Fruit fly (Drosophila melanogaster) whole organism, embryonic: Measurements from ENCODE around the gene CG31816.

ENCODE experiments used
- Antp ChIP-seq: fragments of 200-800 bp; sonication (Bioruptor generic); optimal IDR thresholded peaks from 3 replicates; lab custom pipeline; 2016; ENCODE audit warnings: missing biosample characterization, missing genetic modification characterization
- CG10543 ChIP-seq: fragments of 200-800 bp; sonication (Bioruptor generic); optimal IDR thresholded peaks from 3 replicates; lab custom pipeline; 2017; ENCODE audit warnings: missing biosample characterization, mild to moderate bottlenecking, missing genetic modification characterization, moderate library complexity
- CG10979 ChIP-seq: fragments of 200-800 bp; sonication (Bioruptor generic); optimal IDR thresholded peaks from 2 replicates; lab custom pipeline; 2018; ENCODE audit warnings: missing biosample characterization, mild to moderate bottlenecking, missing genetic modification characterization, moderate library complexity
- CG1233 ChIP-seq: fragments of 200-800 bp; sonication (Bioruptor generic); optimal IDR thresholded peaks from 4 replicates; lab custom pipeline; 2018; ENCODE audit warnings: missing biosample characterization, mild to moderate bottlenecking, missing genetic modification characterization
- CG14667 ChIP-seq: fragments of 200-800 bp; sonication (Bioruptor generic); IDR thresholded peaks from 2 replicates; pipeline ENCODE4 v1.3.6; 2022; ENCODE audit warnings: missing biosample characterization, missing genetic modification characterization
- CG1603 ChIP-seq: fragments of 200-800 bp; sonication (Bioruptor generic); optimal IDR thresholded peaks from 2 replicates; lab custom pipeline; 2019; ENCODE audit warnings: missing biosample characterization, mild to moderate bottlenecking, missing genetic modification characterization, moderate library complexity
- CG1647 ChIP-seq: fragments of 200-800 bp; sonication (Bioruptor generic); optimal IDR thresholded peaks from 3 replicates; lab custom pipeline; 2016; ENCODE audit warnings: missing biosample characterization, missing genetic modification characterization
- CG18764 ChIP-seq: fragments of 200-800 bp; sonication (Bioruptor generic); optimal IDR thresholded peaks from 3 replicates; lab custom pipeline; 2016; ENCODE audit warnings: missing biosample characterization, missing genetic modification characterization
- CG2678 ChIP-seq: fragments of 200-800 bp; sonication (Bioruptor generic); optimal IDR thresholded peaks from 3 replicates; lab custom pipeline; 2019; ENCODE audit warnings: missing biosample characterization, mild to moderate bottlenecking, missing genetic modification characterization, moderate library complexity
- CG2712 ChIP-seq: fragments of 200-800 bp; optimal IDR thresholded peaks from 3 replicates; lab custom pipeline; 2019; ENCODE audit warnings: missing biosample characterization, mild to moderate bottlenecking, missing genetic modification characterization, moderate library complexity
- CG31365 ChIP-seq: fragments of 200-800 bp; sonication (Bioruptor generic); optimal IDR thresholded peaks from 2 replicates; lab custom pipeline; 2018; ENCODE audit warnings: missing biosample characterization, mild to moderate bottlenecking, missing genetic modification characterization
- CG31441 ChIP-seq: fragments of 200-800 bp; sonication (Bioruptor generic); IDR thresholded peaks from 2 replicates; pipeline ENCODE4 v1.3.6; 2022; ENCODE audit warnings: missing biosample characterization, missing genetic modification characterization
- CG32532 ChIP-seq: fragments of 200-800 bp; sonication (Bioruptor generic); IDR thresholded peaks from 2 replicates; pipeline ENCODE4 v1.3.6; 2022; ENCODE audit warnings: missing biosample characterization, missing genetic modification characterization
- CG6254 ChIP-seq: fragments of 200-800 bp; sonication (Bioruptor generic); optimal IDR thresholded peaks from 3 replicates; lab custom pipeline; 2017; ENCODE audit warnings: mild to moderate bottlenecking, missing biosample characterization, missing genetic modification reagents, missing genetic modification characterization
- CG6765 ChIP-seq: fragments of 200-800 bp; sonication (Bioruptor generic); optimal IDR thresholded peaks from 3 replicates; lab custom pipeline; 2017; ENCODE audit warnings: missing biosample characterization, mild to moderate bottlenecking, missing genetic modification characterization
- CG7372 ChIP-seq: fragments of 200-800 bp; sonication (Bioruptor generic); IDR thresholded peaks from 2 replicates; pipeline ENCODE4 v1.3.6; 2022; ENCODE audit warnings: missing biosample characterization, missing genetic modification characterization
- CG9609 ChIP-seq: fragments of 200-800 bp; sonication (Bioruptor generic); optimal IDR thresholded peaks from 3 replicates; lab custom pipeline; 2016; ENCODE audit warnings: missing biosample characterization, missing genetic modification characterization
- Dek ChIP-seq: fragments of 200-800 bp; sonication (Bioruptor generic); optimal IDR thresholded peaks from 3 replicates; lab custom pipeline; 2019; ENCODE audit warnings: missing biosample characterization, mild to moderate bottlenecking, missing genetic modification characterization, moderate library complexity
- Dll ChIP-seq: fragments of 200-800 bp; sonication (Bioruptor generic); IDR thresholded peaks from 4 replicates; pipeline ENCODE4 v1.3.6; 2022; ENCODE audit warnings: missing biosample characterization, missing genetic modification characterization; ENCODE audit not compliant: partially characterized antibody
- Dp ChIP-seq: fragments of 200-800 bp; sonication (Bioruptor generic); optimal IDR thresholded peaks from 2 replicates; lab custom pipeline; 2018; ENCODE audit warnings: missing biosample characterization, mild to moderate bottlenecking, missing genetic modification characterization, moderate library complexity
- E2f2 ChIP-seq: fragments of 200-800 bp; sonication (Bioruptor generic); IDR thresholded peaks from 2 replicates; pipeline ENCODE4 v1.3.6; 2022; ENCODE audit warnings: missing biosample characterization, missing genetic modification characterization
- Fer2 ChIP-seq: fragments of 200-800 bp; sonication (Bioruptor generic); optimal IDR thresholded peaks from 2 replicates; lab custom pipeline; 2018; ENCODE audit warnings: missing biosample characterization, mild to moderate bottlenecking, missing genetic modification characterization, moderate library complexity
- Hmr ChIP-seq: fragments of 200-800 bp; sonication (Bioruptor generic); optimal IDR thresholded peaks from 3 replicates; lab custom pipeline; 2017; ENCODE audit warnings: mild to moderate bottlenecking, missing biosample characterization, missing genetic modification reagents, missing genetic modification characterization
- Mes4 ChIP-seq: fragments of 200-800 bp; sonication (Bioruptor generic); optimal IDR thresholded peaks from 2 replicates; lab custom pipeline; 2016; ENCODE audit warnings: missing biosample characterization, missing genetic modification characterization
- Mrtf ChIP-seq: fragments of 200-800 bp; sonication (Bioruptor generic); IDR thresholded peaks from 3 replicates; pipeline ENCODE4 v1.3.6; 2022; ENCODE audit warnings: missing biosample characterization, missing genetic modification characterization
- Opbp ChIP-seq: fragments of 200-800 bp; sonication (Bioruptor generic); IDR thresholded peaks from 3 replicates; pipeline ENCODE4 v1.3.6; 2022; ENCODE audit warnings: missing biosample characterization, missing genetic modification characterization; ENCODE audit not compliant: partially characterized antibody
- Six4 ChIP-seq: fragments of 200-800 bp; sonication (Bioruptor generic); optimal IDR thresholded peaks from 2 replicates; lab custom pipeline; 2016; ENCODE audit warnings: missing biosample characterization, missing genetic modification characterization
- Stat92E ChIP-seq, 3 experiments: fragments of >200 bp in 2 of 3; fragments of 200-800 bp in 1 of 3; sonication (Bioruptor generic) in 1 of 3; optimal IDR thresholded peaks; 2 replicates each; lab custom pipeline; 2017 to 2019; ENCODE audit warnings: missing biosample characterization in 3 of 3, missing genetic modification characterization in 3 of 3, mild to moderate bottlenecking in 1 of 3, moderate library complexity in 1 of 3
- Trl ChIP-seq, 3 experiments: fragments of >200 bp in 2 of 3; fragments of 200-800 bp in 1 of 3; sonication (Bioruptor generic) in 1 of 3; optimal IDR thresholded peaks; 2 replicates in 1 of 3; 3 replicates in 2 of 3; lab custom pipeline; 2016 to 2017; ENCODE audit warnings: missing biosample characterization in 1 of 3, missing genetic modification characterization in 1 of 3
- Vsx1 ChIP-seq: fragments of 200-800 bp; sonication (Bioruptor generic); optimal IDR thresholded peaks from 2 replicates; lab custom pipeline; 2017; ENCODE audit warnings: missing biosample characterization, mild to moderate bottlenecking, missing genetic modification characterization, missing genetic modification reagents
- ash1 ChIP-seq: fragments of 200-800 bp; sonication (Bioruptor generic); optimal IDR thresholded peaks from 2 replicates; lab custom pipeline; 2018; ENCODE audit warnings: missing biosample characterization, mild to moderate bottlenecking, missing genetic modification characterization
- bbx ChIP-seq: fragments of 200-800 bp; sonication (Bioruptor generic); IDR thresholded peaks from 2 replicates; pipeline ENCODE4 v1.3.6; 2022; ENCODE audit warnings: missing biosample characterization, missing genetic modification characterization; ENCODE audit not compliant: partially characterized antibody
- cad ChIP-seq: fragments of >200 bp; optimal IDR thresholded peaks from 2 replicates; lab custom pipeline; 2017; ENCODE audit warnings: missing biosample characterization, missing genetic modification characterization
- eyg ChIP-seq: fragments of 200-800 bp; sonication (Bioruptor generic); optimal IDR thresholded peaks from 3 replicates; lab custom pipeline; 2016; ENCODE audit warnings: missing biosample characterization, missing genetic modification characterization
- ftz-f1 ChIP-seq: fragments of 200-800 bp; sonication (Bioruptor generic); optimal IDR thresholded peaks from 2 replicates; lab custom pipeline; 2016; ENCODE audit warnings: missing biosample characterization, missing genetic modification characterization
- hth ChIP-seq: fragments of >200 bp; optimal IDR thresholded peaks from 2 replicates; lab custom pipeline; 2017; ENCODE audit warnings: inconsistent platforms
- kay ChIP-seq: fragments of 200-800 bp; sonication (Bioruptor generic); optimal IDR thresholded peaks from 2 replicates; lab custom pipeline; 2016; ENCODE audit warnings: missing biosample characterization, missing genetic modification characterization
- ken ChIP-seq: fragments of 200-800 bp; sonication (Bioruptor generic); IDR thresholded peaks from 3 replicates; pipeline ENCODE4 v1.3.6; 2022; ENCODE audit warnings: missing biosample characterization, missing genetic modification characterization
- knrl ChIP-seq: fragments of 200-800 bp; sonication (Bioruptor generic); IDR thresholded peaks from 3 replicates; pipeline ENCODE4 v1.3.6; 2022; ENCODE audit warnings: missing biosample characterization, missing genetic modification characterization; ENCODE audit not compliant: partially characterized antibody
- lmd ChIP-seq: fragments of 200-800 bp; sonication (Bioruptor generic); IDR thresholded peaks from 2 replicates; pipeline ENCODE4 v1.3.6; 2022; ENCODE audit warnings: missing biosample characterization, missing genetic modification characterization
- mam ChIP-seq: fragments of 200-800 bp; sonication (Bioruptor generic); optimal IDR thresholded peaks from 3 replicates; lab custom pipeline; 2016; ENCODE audit warnings: missing biosample characterization, missing genetic modification characterization
- nom ChIP-seq: fragments of 200-800 bp; sonication (Bioruptor generic); optimal IDR thresholded peaks from 2 replicates; lab custom pipeline; 2017; ENCODE audit warnings: missing biosample characterization, missing genetic modification characterization, mild to moderate bottlenecking, moderate library complexity, missing genetic modification reagents
- org-1 ChIP-seq: fragments of 200-800 bp; sonication (Bioruptor generic); optimal IDR thresholded peaks from 2 replicates; lab custom pipeline; 2017; ENCODE audit warnings: missing biosample characterization, missing genetic modification characterization
- pb ChIP-seq: fragments of 200-800 bp; sonication (Bioruptor generic); optimal IDR thresholded peaks from 3 replicates; lab custom pipeline; 2016; ENCODE audit warnings: missing biosample characterization, missing genetic modification characterization
- sd ChIP-seq: fragments of 200-800 bp; sonication (Bioruptor generic); optimal IDR thresholded peaks from 3 replicates; lab custom pipeline; 2018; ENCODE audit warnings: missing biosample characterization, mild to moderate bottlenecking, missing genetic modification characterization, moderate library complexity
- sna ChIP-seq: fragments of 200-800 bp; sonication (Bioruptor generic); IDR thresholded peaks from 2 replicates; pipeline ENCODE4 v1.3.6; 2022; ENCODE audit warnings: missing biosample characterization, missing genetic modification characterization; ENCODE audit not compliant: partially characterized antibody
- sqz ChIP-seq: fragments of 200-800 bp; sonication (Bioruptor generic); optimal IDR thresholded peaks from 3 replicates; lab custom pipeline; 2018; ENCODE audit warnings: missing biosample characterization, mild to moderate bottlenecking, missing genetic modification characterization
- tin ChIP-seq: fragments of 200-800 bp; sonication (Bioruptor generic); optimal IDR thresholded peaks from 3 replicates; lab custom pipeline; 2016; ENCODE audit warnings: missing biosample characterization, missing genetic modification characterization
- wek ChIP-seq: fragments of 200-800 bp; sonication (Bioruptor generic); optimal IDR thresholded peaks from 3 replicates; lab custom pipeline; 2018; ENCODE audit warnings: missing biosample characterization, mild to moderate bottlenecking, missing genetic modification characterization, moderate library complexity

Gene CG31816

DNA sequence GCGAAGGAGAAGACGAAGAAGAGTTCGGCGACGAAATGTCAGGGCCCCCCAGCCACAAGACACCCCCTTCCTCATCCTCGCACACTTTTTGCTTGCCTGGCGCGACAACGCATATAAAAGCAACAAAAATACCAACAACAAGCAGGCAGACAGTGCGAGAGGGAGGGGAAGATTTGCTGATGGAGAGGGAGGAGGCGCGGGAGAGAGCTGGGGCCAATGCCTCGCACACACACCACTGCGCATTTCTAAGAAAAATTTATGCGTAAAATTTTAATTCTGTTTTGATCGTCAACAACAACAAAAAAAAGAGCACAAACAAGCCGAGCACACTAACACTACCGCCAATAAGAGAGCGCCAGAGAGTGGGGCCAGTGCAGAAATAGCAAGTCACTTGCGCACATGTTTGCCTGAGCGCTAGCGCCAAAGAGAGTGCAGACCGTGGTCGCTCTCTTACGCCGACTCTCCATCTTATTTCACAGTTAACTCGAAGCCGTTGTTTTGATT, 16.3 kb upstream of the CG31816 start:
- TF ChIP-seq CG9609 (GFP tag; lab: Kevin White, UChicago) (peak; percentile 3), CG31365 (tag; lab: Kevin White, UChicago) (peak; percentile 23), CG31441 (GFP tag; lab: Robert Waterston, UW) (no peak), Mes4 (GFP tag; lab: Kevin White, UChicago) (no peak), Mrtf (GFP tag; lab: Robert Waterston, UW) (peak; percentile 29; the same call in 1 of the 3 replicates), Dek (tag; lab: Kevin White, UChicago) (no peak), Hmr (peak; percentile 45), CG10543 (GFP tag; lab: Kevin White, UChicago) (peak; percentile 96), CG32532 (GFP tag; lab: Robert Waterston, UW) (peak; percentile 58), bbx (peak; percentile 42; the same call in 1 of the 2 replicates), CG6765 (GFP tag; lab: Kevin White, UChicago) (no peak), E2f2 (GFP tag; lab: Robert Waterston, UW) (peak; percentile 35; the same call in 1 of the 2 replicates), CG14667 (no peak), knrl (GFP tag; lab: Robert Waterston, UW) (no peak; the same call in 2 of the 3 replicates), Antp (GFP tag; lab: Kevin White, UChicago) (no peak), eyg (GFP tag; lab: Kevin White, UChicago) (no peak), org-1 (GFP tag; lab: Kevin White, UChicago) (peak; percentile 42), ken (peak; percentile 53; the same call in 1 of the 3 replicates), CG10979 (tag; lab: Kevin White, UChicago) (no peak), pb (peak; percentile 34), cad (GFP tag; lab: Kevin White, UChicago) (no peak), sqz (GFP tag; lab: Kevin White, UChicago) (peak; percentile 79), ash1 (peak; percentile 50), sna (GFP tag; lab: Robert Waterston, UW) (0 out of 2 replicates have a peak, but pooled peaks have one; percentile 31), ftz-f1 (GFP tag; lab: Kevin White, UChicago) (peak; percentile 91), wek (GFP tag; lab: Kevin White, UChicago) (peak; percentile 51), CG2712 (tag; lab: Kevin White, UChicago) (no peak), sd (tag; lab: Kevin White, UChicago) (peak; percentile 96), CG1233 (GFP tag; lab: Kevin White, UChicago) (no peak), Fer2 (tag; lab: Kevin White, UChicago) (no peak), Vsx1 (peak; percentile 58), mam (GFP tag; lab: Kevin White, UChicago) (no peak), CG7372 (GFP tag; lab: Robert Waterston, UW) (no peak), CG6254 (GFP tag; lab: Kevin White, UChicago) (peak; percentile 38), CG2678 (tag; lab: Kevin White, UChicago) (peak; percentile 4), Trl (optimal IDR thresholded peaks at IDR 0.05; lab: Kevin White, UChicago) (peak; percentile 96 to 99), Trl (GFP tag; optimal IDR thresholded peaks at IDR 0.05; lab: Kevin White, UChicago) (peak; percentile 27), Six4 (no peak), Dp (GFP tag; lab: Kevin White, UChicago) (no peak), kay (GFP tag; lab: Kevin White, UChicago) (peak; percentile 84), tin (GFP tag; lab: Kevin White, UChicago) (no peak), nom (peak; percentile 80), Stat92E (GFP tag; optimal IDR thresholded peaks at IDR 0.05; lab: Kevin White, UChicago) (peak in 2 of 3 experiments; percentile 88 to 100), CG1647 (no peak), CG1603 (peak; percentile 14), CG18764 (GFP tag; lab: Kevin White, UChicago) (no peak), hth (lab: Kevin White, UChicago) (no peak), lmd (GFP tag; lab: Robert Waterston, UW) (0 out of 2 replicates have a peak, but pooled peaks have one; percentile 10), Dll (GFP tag; lab: Robert Waterston, UW) (no peak; the same call in 3 of the 4 replicates), Opbp (GFP tag; lab: Robert Waterston, UW) (no peak)
